Worm (Caenorhabditis elegans) whole organism, L4 larva: ENCODE measurements around the gene lact-8.
A peak's percentile ranks its signal among the peaks of the same experiment; 100 is the strongest.

ENCODE experiments used
- D1046.2 ChIP-seq: fragments of 200-800 bp; sonication (Bioruptor generic); IDR thresholded peaks from 2 replicates; pipeline ENCODE4 v1.3.6; 2022; ENCODE audit warnings: missing genetic modification characterization, missing compliant biosample characterization
- F26F4.8 ChIP-seq: fragments of 200-800 bp; sonication (Bioruptor generic); conservative IDR thresholded peaks from 2 replicates; pipeline ENCODE4 v1.3.6; 2022; ENCODE audit warnings: missing genetic modification characterization, missing compliant biosample characterization
- F44E2.7 ChIP-seq: fragments of 200-800 bp; sonication (Bioruptor generic); IDR thresholded peaks from 2 replicates; pipeline ENCODE4 v2.1.2; 2022; ENCODE audit warnings: missing genetic modification characterization, missing compliant biosample characterization
- F49E8.2 ChIP-seq: sonication (generic microtip); optimal IDR thresholded peaks from 2 replicates; lab custom pipeline; 2016; ENCODE audit warnings: missing compliant biosample characterization, mild to moderate bottlenecking, missing genetic modification characterization, borderline replicate concordance
- R02D3.7 ChIP-seq: fragments of 150-350 bp; sonication (generic microtip); optimal IDR thresholded peaks from 3 replicates; lab custom pipeline; 2014; ENCODE audit warnings: missing biosample characterization, missing genetic modification characterization
- T20F7.1 ChIP-seq: fragments of 200-800 bp; sonication (Bioruptor generic); optimal IDR thresholded peaks from 2 replicates; lab custom pipeline; 2018; ENCODE audit warnings: mild to moderate bottlenecking, missing genetic modification characterization, missing compliant biosample characterization
- Y48G9A.11 ChIP-seq: fragments of 200-800 bp; sonication (Bioruptor generic); IDR thresholded peaks from 2 replicates; pipeline ENCODE4 v1.3.6; 2022; ENCODE audit warnings: missing genetic modification reagents, missing genetic modification characterization, missing compliant biosample characterization
- Y5F2A.4 ChIP-seq: fragments of 200-800 bp; sonication (Bioruptor generic); optimal IDR thresholded peaks from 2 replicates; lab custom pipeline; 2018; ENCODE audit warnings: mild to moderate bottlenecking, missing genetic modification characterization, missing compliant biosample characterization
- Y75B8A.6 ChIP-seq: fragments of 200-800 bp; sonication (Bioruptor generic); IDR thresholded peaks from 2 replicates; pipeline ENCODE4 v1.3.6; 2022; ENCODE audit warnings: missing genetic modification reagents, missing genetic modification characterization, missing compliant biosample characterization
- ZK337.2 ChIP-seq: fragments of 200-800 bp; sonication (Bioruptor generic); IDR thresholded peaks from 2 replicates; pipeline ENCODE4 v1.3.6; 2022; ENCODE audit warnings: missing genetic modification reagents, missing genetic modification characterization, missing compliant biosample characterization
- ZK546.5 ChIP-seq, 2 experiments: sonication (generic microtip); optimal IDR thresholded peaks; 2 replicates each; lab custom pipeline; 2017; ENCODE audit warnings: missing biosample characterization in 2 of 2, missing genetic modification characterization in 2 of 2
- aha-1 ChIP-seq: fragments of 150-350 bp; peaks from one replicate; lab custom pipeline; 2014; ENCODE audit warnings: missing biosample characterization, missing genetic modification characterization
- aly-2 ChIP-seq: sonication (generic microtip); optimal IDR thresholded peaks from 2 replicates; lab custom pipeline; 2018; ENCODE audit warnings: missing biosample characterization, missing genetic modification characterization
- arid-1 ChIP-seq: fragments of 200-800 bp; sonication (Bioruptor generic); conservative IDR thresholded peaks from 2 replicates; pipeline ENCODE4 v1.3.6; 2022; ENCODE audit warnings: missing genetic modification reagents, missing genetic modification characterization, missing compliant biosample characterization
- ceh-20 ChIP-seq: fragments of 200-800 bp; sonication (Bioruptor generic); IDR thresholded peaks from 2 replicates; pipeline ENCODE4 v1.3.6; 2022; ENCODE audit warnings: missing genetic modification reagents, missing genetic modification characterization, missing compliant biosample characterization
- ceh-32 ChIP-seq: sonication (generic microtip); optimal IDR thresholded peaks from 2 replicates; lab custom pipeline; 2016; ENCODE audit warnings: mild to moderate bottlenecking, missing genetic modification characterization, missing compliant biosample characterization; ENCODE audit not compliant: poor library complexity
- ceh-82 ChIP-seq: sonication (generic microtip); optimal IDR thresholded peaks from 2 replicates; lab custom pipeline; 2017; ENCODE audit warnings: missing biosample characterization, missing genetic modification characterization
- ces-1 ChIP-seq: fragments of 150-350 bp; sonication (generic microtip); optimal IDR thresholded peaks from 4 replicates; lab custom pipeline; 2014; ENCODE audit warnings: missing biosample characterization, missing genetic modification reagents, missing genetic modification characterization
- cey-2 ChIP-seq: sonication (generic microtip); optimal IDR thresholded peaks from 3 replicates; lab custom pipeline; 2017; ENCODE audit warnings: missing genetic modification characterization, mild to moderate bottlenecking, missing compliant biosample characterization, antibody characterized with exemption, borderline replicate concordance; ENCODE audit not compliant: insufficient read depth
- daf-19 ChIP-seq: fragments of 200-800 bp; sonication (Bioruptor generic); conservative IDR thresholded peaks from 2 replicates; pipeline ENCODE4 v1.3.6; 2022; ENCODE audit warnings: missing genetic modification characterization, missing compliant biosample characterization
- dmd-6 ChIP-seq: fragments of 200-800 bp; sonication (Bioruptor generic); IDR thresholded peaks from 2 replicates; pipeline ENCODE4 v1.3.6; 2022; ENCODE audit warnings: missing genetic modification reagents, missing genetic modification characterization, missing compliant biosample characterization
- duxl-1 ChIP-seq: sonication (generic microtip); optimal IDR thresholded peaks from 2 replicates; lab custom pipeline; 2016; ENCODE audit warnings: mild to moderate bottlenecking, missing genetic modification characterization, moderate library complexity, missing compliant biosample characterization; ENCODE audit not compliant: poor library complexity
- egl-27 ChIP-seq: sonication (generic microtip); optimal IDR thresholded peaks from 3 replicates; lab custom pipeline; 2017; ENCODE audit warnings: missing biosample characterization, missing genetic modification reagents, missing genetic modification characterization
- fos-1 ChIP-seq: fragments of 150-350 bp; optimal IDR thresholded peaks from 2 replicates; lab custom pipeline; 2014; ENCODE audit warnings: missing biosample characterization, missing genetic modification characterization
- gei-8 ChIP-seq: fragments of 200-800 bp; sonication (Bioruptor generic); optimal IDR thresholded peaks from 2 replicates; lab custom pipeline; 2018; ENCODE audit warnings: mild to moderate bottlenecking, missing genetic modification characterization, missing compliant biosample characterization
- hlh-11 ChIP-seq: fragments of 200-800 bp; sonication (Bioruptor generic); optimal IDR thresholded peaks from 2 replicates; lab custom pipeline; 2018; ENCODE audit warnings: mild to moderate bottlenecking, missing genetic modification characterization, missing compliant biosample characterization
- hlh-30 ChIP-seq: sonication (generic microtip); optimal IDR thresholded peaks from 2 replicates; lab custom pipeline; 2017; ENCODE audit warnings: antibody characterized with exemption, mild to moderate bottlenecking, missing genetic modification characterization, missing compliant biosample characterization; ENCODE audit not compliant: insufficient read depth
- hmg-1.1 ChIP-seq: fragments of 200-800 bp; sonication (Bioruptor generic); IDR thresholded peaks from 2 replicates; pipeline ENCODE4 v1.3.6; 2022; ENCODE audit warnings: missing genetic modification reagents, missing genetic modification characterization, missing compliant biosample characterization
- lin-15B ChIP-seq: fragments of 150-350 bp; sonication (generic microtip); optimal IDR thresholded peaks from 3 replicates; lab custom pipeline; 2014; ENCODE audit warnings: missing biosample characterization, missing genetic modification characterization
- lir-3 ChIP-seq: sonication (generic microtip); optimal IDR thresholded peaks from 2 replicates; lab custom pipeline; 2016; ENCODE audit warnings: mild to moderate bottlenecking, missing genetic modification characterization, missing compliant biosample characterization
- madf-9 ChIP-seq: fragments of 200-800 bp; sonication (Bioruptor generic); conservative IDR thresholded peaks from 2 replicates; pipeline ENCODE4 v1.3.6; 2022; ENCODE audit warnings: missing genetic modification reagents, missing genetic modification characterization, missing compliant biosample characterization
- mdl-1 ChIP-seq, 2 experiments: fragments of 150-350 bp in 1 of 2; sonication (generic microtip) in 1 of 2; optimal IDR thresholded peaks; 2 replicates each; lab custom pipeline; 2014 to 2017; ENCODE audit warnings: missing biosample characterization in 2 of 2, missing genetic modification characterization in 2 of 2
- mes-2 ChIP-seq: sonication (generic microtip); optimal IDR thresholded peaks from 2 replicates; lab custom pipeline; 2016; ENCODE audit warnings: missing genotype, mild to moderate bottlenecking, missing genetic modification characterization, missing compliant biosample characterization; ENCODE audit not compliant: poor library complexity, severe bottlenecking
- mxl-3 ChIP-seq: fragments of 200-800 bp; sonication (Bioruptor generic); optimal IDR thresholded peaks from 2 replicates; lab custom pipeline; 2018; ENCODE audit warnings: mild to moderate bottlenecking, missing genetic modification characterization, missing compliant biosample characterization
- nhr-237 ChIP-seq: sonication (generic microtip); optimal IDR thresholded peaks from 2 replicates; lab custom pipeline; 2017; ENCODE audit warnings: missing biosample characterization, missing genetic modification characterization
- nhr-28 ChIP-seq: fragments of 150-350 bp; optimal IDR thresholded peaks from 2 replicates; lab custom pipeline; 2014; ENCODE audit warnings: missing biosample characterization, missing genetic modification characterization
- nhr-48 ChIP-seq: sonication (generic microtip); optimal IDR thresholded peaks from 2 replicates; lab custom pipeline; 2016; ENCODE audit warnings: mild to moderate bottlenecking, missing genetic modification characterization, missing compliant biosample characterization
- nhr-76 ChIP-seq: fragments of 150-350 bp; optimal IDR thresholded peaks from 2 replicates; lab custom pipeline; 2014; ENCODE audit warnings: missing biosample characterization, missing genetic modification characterization
- nhr-77 ChIP-seq: fragments of 150-350 bp; optimal IDR thresholded peaks from 2 replicates; lab custom pipeline; 2014; ENCODE audit warnings: missing biosample characterization, missing genetic modification characterization
- pha-4 ChIP-seq, 2 experiments: fragments of 150-350 bp in 1 of 2; fragments of 200-800 bp in 1 of 2; sonication (Bioruptor generic) in 1 of 2; IDR thresholded peaks in 1 of 2; optimal IDR thresholded peaks in 1 of 2; 2 replicates each; pipeline versions ENCODE4 v1.3.6 to Lab custom; 2014 to 2022; ENCODE audit warnings: missing genetic modification characterization in 2 of 2, missing genetic modification reagents in 2 of 2, missing biosample characterization in 1 of 2, missing compliant biosample characterization in 1 of 2
- php-3 ChIP-seq: fragments of 200-800 bp; sonication (Bioruptor generic); IDR thresholded peaks from 2 replicates; pipeline ENCODE4 v1.3.6; 2022; ENCODE audit warnings: missing genetic modification reagents, missing genetic modification characterization, missing compliant biosample characterization
- pqm-1 ChIP-seq: sonication (generic microtip); optimal IDR thresholded peaks from 2 replicates; lab custom pipeline; 2017; ENCODE audit warnings: missing biosample characterization, missing genetic modification characterization
- sdz-12 ChIP-seq: fragments of 200-800 bp; sonication (Bioruptor generic); optimal IDR thresholded peaks from 2 replicates; lab custom pipeline; 2018; ENCODE audit warnings: mild to moderate bottlenecking, missing genetic modification characterization, missing compliant biosample characterization
- skn-1 ChIP-seq: fragments of 150-350 bp; optimal IDR thresholded peaks from 2 replicates; lab custom pipeline; 2014; ENCODE audit warnings: missing biosample characterization, missing genetic modification characterization
- tra-1 ChIP-seq: fragments of 200-800 bp; sonication (Bioruptor generic); IDR thresholded peaks from 2 replicates; pipeline ENCODE4 v1.3.6; 2022; ENCODE audit warnings: missing genetic modification reagents, missing genetic modification characterization, missing compliant biosample characterization
- zfp-2 ChIP-seq: sonication (generic microtip); optimal IDR thresholded peaks from 2 replicates; lab custom pipeline; 2016; ENCODE audit warnings: mild to moderate bottlenecking, missing genetic modification characterization, missing compliant biosample characterization
- zfp-3 ChIP-seq: fragments of 200-800 bp; sonication (Bioruptor generic); conservative IDR thresholded peaks from 2 replicates; pipeline ENCODE4 v1.3.6; 2022; ENCODE audit warnings: missing genetic modification reagents, missing genetic modification characterization, missing compliant biosample characterization
- ztf-11 ChIP-seq: fragments of 150-350 bp; optimal IDR thresholded peaks from 2 replicates; lab custom pipeline; 2014; ENCODE audit warnings: missing biosample characterization, missing genetic modification characterization
- ztf-7 ChIP-seq: fragments of 150-350 bp; optimal IDR thresholded peaks from 2 replicates; lab custom pipeline; 2014; ENCODE audit warnings: missing biosample characterization, missing genetic modification characterization

Gene lact-8

DNA sequence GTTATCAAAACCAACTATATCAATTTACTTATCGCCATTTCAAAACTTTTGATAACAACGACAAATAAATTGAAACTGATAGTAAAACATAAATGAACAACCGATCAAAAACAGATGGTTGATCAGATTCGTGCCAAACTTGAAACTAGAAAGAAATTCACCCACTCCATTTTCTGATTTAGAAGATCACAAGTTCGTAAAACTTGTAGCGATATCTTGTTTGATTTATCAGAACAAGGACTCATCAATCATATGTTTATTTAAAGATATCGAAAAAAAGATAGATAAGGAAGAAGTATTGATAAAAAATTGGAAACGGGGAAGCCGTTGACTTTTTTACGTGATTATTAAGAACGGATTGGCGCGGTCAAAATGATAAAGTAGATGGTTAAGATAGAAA lies 6.3 kb downstream of the lact-8 start:
- peak; percentile 54 for TF ChIP-seq pqm-1
- TF ChIP-seq ceh-32 (tag; lab: Kevin White, UChicago), result no peak
- TF ChIP-seq nhr-48 (tag; lab: Kevin White, UChicago), result peak; percentile 0
- TF ChIP-seq fos-1 (tag; lab: Kevin White, UChicago), result no peak
- TF ChIP-seq lin-15B (tag; lab: Kevin White, UChicago), result no peak
- TF ChIP-seq ZK337.2, result no peak
- no peak for TF ChIP-seq nhr-77 (tag; lab: Kevin White, UChicago)
- no peak for TF ChIP-seq madf-9 (GFP tag; lab: Robert Waterston, UW)
- TF ChIP-seq Y48G9A.11 (GFP tag; lab: Robert Waterston, UW), result no peak
- peak in 1 of 2 experiments; percentile 15 for TF ChIP-seq mdl-1 (tag; optimal IDR thresholded peaks at IDR 0.05; lab: Kevin White, UChicago)
- TF ChIP-seq ztf-11 (tag; lab: Kevin White, UChicago), result no peak
- no peak for TF ChIP-seq pha-4 (GFP tag; IDR thresholded peaks at IDR 0.05; lab: Robert Waterston, UW)
- TF ChIP-seq pha-4 (tag; optimal IDR thresholded peaks at IDR 0.05; lab: Kevin White, UChicago), result no peak
- TF ChIP-seq zfp-3 (GFP tag; lab: Robert Waterston, UW), result no peak
- no peak for TF ChIP-seq gei-8
- TF ChIP-seq egl-27 (tag; lab: Kevin White, UChicago), result no peak
- TF ChIP-seq arid-1 (GFP tag; lab: Robert Waterston, UW), result no peak
- TF ChIP-seq Y5F2A.4 (GFP tag; lab: Kevin White, UChicago), result no peak
- TF ChIP-seq hmg-1.1 (GFP tag; lab: Robert Waterston, UW), result no peak
- TF ChIP-seq ceh-20 (GFP tag; lab: Robert Waterston, UW), result peak; percentile 64; the same call in 1 of the 2 replicates
- no peak for TF ChIP-seq skn-1
- no peak for TF ChIP-seq R02D3.7
- peak; percentile 36 for TF ChIP-seq hlh-11 (tag; lab: Kevin White, UChicago)
- no peak for TF ChIP-seq lir-3 (tag; lab: Kevin White, UChicago)
- no peak for TF ChIP-seq aly-2 (tag; lab: Kevin White, UChicago)
- no peak for TF ChIP-seq mxl-3 (GFP tag; lab: Kevin White, UChicago)
- no peak for TF ChIP-seq mes-2 (tag; lab: Kevin White, UChicago)
- no peak for TF ChIP-seq nhr-76 (tag; lab: Kevin White, UChicago)
- no peak for TF ChIP-seq ztf-7 (tag; lab: Kevin White, UChicago)
- no peak for TF ChIP-seq daf-19
- peak; percentile 74 for TF ChIP-seq tra-1 (GFP tag; lab: Robert Waterston, UW)
- TF ChIP-seq dmd-6 (GFP tag; lab: Robert Waterston, UW), result peak; percentile 58
- no peak for TF ChIP-seq ceh-82 (tag; lab: Kevin White, UChicago)
- TF ChIP-seq F49E8.2 (tag; lab: Kevin White, UChicago), result no peak
- peak; percentile 61 for TF ChIP-seq nhr-28
- no peak for TF ChIP-seq sdz-12 (GFP tag; lab: Kevin White, UChicago)
- TF ChIP-seq aha-1 (tag; lab: Kevin White, UChicago), result peak; percentile 55
- peak; percentile 73 for TF ChIP-seq cey-2 (tag; lab: Kevin White, UChicago)
- TF ChIP-seq ZK546.5 (tag; optimal IDR thresholded peaks at IDR 0.05; lab: Kevin White, UChicago), result no peak
- TF ChIP-seq Y75B8A.6 (GFP tag; lab: Robert Waterston, UW), result no peak
- TF ChIP-seq F44E2.7 (GFP tag; lab: Robert Waterston, UW), result no peak
- TF ChIP-seq ces-1 (GFP tag; lab: Kevin White, UChicago), result no peak
- no peak for TF ChIP-seq F26F4.8 (GFP tag; lab: Robert Waterston, UW)
- no peak for TF ChIP-seq D1046.2 (GFP tag; lab: Robert Waterston, UW)
- TF ChIP-seq T20F7.1 (GFP tag; lab: Kevin White, UChicago), result peak; percentile 25
- TF ChIP-seq nhr-237 (tag; lab: Kevin White, UChicago), result no peak
- TF ChIP-seq php-3 (GFP tag; lab: Robert Waterston, UW), result peak; percentile 33; the same call in 1 of the 2 replicates
- no peak for TF ChIP-seq duxl-1 (tag; lab: Kevin White, UChicago)
- TF ChIP-seq zfp-2 (tag; lab: Kevin White, UChicago), result no peak
- TF ChIP-seq hlh-30 (tag; lab: Kevin White, UChicago), result peak; percentile 4
